Worm (Caenorhabditis elegans): ENCODE measurements around the gene pdf-1.

Gene pdf-1

DNA sequence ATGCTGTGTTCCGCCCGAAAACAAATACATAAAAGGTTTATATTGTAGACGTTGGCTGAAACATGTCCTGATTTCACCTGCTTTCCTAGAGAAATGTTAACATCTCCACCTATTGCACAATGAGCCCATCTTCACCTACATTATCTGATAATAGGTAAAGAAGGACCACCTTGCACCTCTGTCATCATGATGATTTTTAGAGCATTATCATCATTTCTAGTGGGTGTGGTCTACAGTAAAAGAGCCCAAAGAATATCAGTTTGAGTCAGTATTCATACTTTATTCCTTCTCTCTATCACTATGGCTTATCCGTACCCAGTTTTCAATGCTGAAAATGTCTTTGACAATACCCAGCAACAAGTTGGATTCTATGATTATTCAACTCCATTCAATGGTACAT, 28.1 kb downstream of the pdf-1 start, which contains the start of gene med-2:
TSS of gene med-2 (plus strand) at position 301 of the 400 bp plus-strand sequence.
- TF ChIP-seq ama-1 (optimal IDR thresholded peaks at IDR 0.05) (no peak), hmbx-1 (tag; optimal IDR thresholded peaks at IDR 0.05) (no peak)

ce11 chrIII:6881745-6882144, 30.5 kb downstream of the pdf-1 start:
- TF ChIP-seq B0310.2 (tag; optimal IDR thresholded peaks at IDR 0.05), result no peak
- no peak for TF ChIP-seq flt-1 (GFP tag; IDR thresholded peaks at IDR 0.05)
- TF ChIP-seq hnd-1 (tag; optimal IDR thresholded peaks at IDR 0.05), result no peak
- TF ChIP-seq ceh-36 (tag; optimal IDR thresholded peaks at IDR 0.05), result no peak
- TF ChIP-seq sea-1 (GFP tag; conservative IDR thresholded peaks at IDR 0.05), result no peak
- TF ChIP-seq aly-1 (tag; optimal IDR thresholded peaks at IDR 0.05), result no peak
- TF ChIP-seq F13C5.2 (tag; optimal IDR thresholded peaks at IDR 0.05), result no peak
- TF ChIP-seq ets-7 (tag; optimal IDR thresholded peaks at IDR 0.05), result no peak
- no peak for TF ChIP-seq scrt-1 (GFP tag; IDR thresholded peaks at IDR 0.05)
- TF ChIP-seq tra-4 (tag; optimal IDR thresholded peaks at IDR 0.05), result no peak
- TF ChIP-seq tbx-37 (GFP tag; conservative IDR thresholded peaks at IDR 0.05), result no peak
- TF ChIP-seq ama-1 (optimal IDR thresholded peaks at IDR 0.05), result no peak
- TF ChIP-seq pes-1 (GFP tag; IDR thresholded peaks at IDR 0.05), result no peak
- no peak for TF ChIP-seq hmbx-1 (tag; optimal IDR thresholded peaks at IDR 0.05)
- no peak for TF ChIP-seq ceh-13 (GFP tag; optimal IDR thresholded peaks at IDR 0.05)
- TF ChIP-seq hmg-4 (GFP tag; optimal IDR thresholded peaks at IDR 0.05), result no peak
- no peak for TF ChIP-seq tbx-11 (GFP tag; IDR thresholded peaks at IDR 0.05)

DNA sequence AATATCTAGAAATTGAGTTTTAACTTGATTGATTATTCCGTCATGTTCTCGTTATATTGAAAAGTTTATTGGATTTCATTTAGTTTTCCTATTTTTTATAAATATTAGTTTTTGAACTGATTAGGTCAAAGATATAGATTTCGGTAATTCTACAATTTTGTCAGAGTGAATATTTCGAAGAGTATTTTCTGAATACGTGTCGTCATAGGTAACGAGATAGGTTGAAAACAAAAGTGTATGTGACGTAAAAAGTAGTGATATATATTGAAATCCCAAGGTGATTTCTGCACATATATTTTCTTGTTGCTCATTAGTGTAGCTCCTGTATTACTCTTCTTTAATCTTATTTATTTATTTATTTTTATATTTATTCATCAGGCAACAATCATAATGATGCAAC, 31.5 kb downstream of the pdf-1 start, which contains the start of gene K04C2.7:
TSS of gene K04C2.7 (plus strand) at position 301 of the 400 bp plus-strand sequence.
- no peak for TF ChIP-seq tra-4 (tag; optimal IDR thresholded peaks at IDR 0.05)
- no peak for TF ChIP-seq ceh-13 (GFP tag; optimal IDR thresholded peaks at IDR 0.05)
- TF ChIP-seq ceh-36 (tag; optimal IDR thresholded peaks at IDR 0.05), result no peak
- no peak for TF ChIP-seq hmg-4 (GFP tag; optimal IDR thresholded peaks at IDR 0.05)
- no peak for TF ChIP-seq ama-1 (optimal IDR thresholded peaks at IDR 0.05)
- TF ChIP-seq B0310.2 (tag; optimal IDR thresholded peaks at IDR 0.05), result no peak
- no peak for TF ChIP-seq tbx-11 (GFP tag; IDR thresholded peaks at IDR 0.05)
- TF ChIP-seq scrt-1 (GFP tag; IDR thresholded peaks at IDR 0.05), result no peak
- no peak for TF ChIP-seq tbx-37 (GFP tag; conservative IDR thresholded peaks at IDR 0.05)
- no peak for TF ChIP-seq hmbx-1 (tag; optimal IDR thresholded peaks at IDR 0.05)
- no peak for TF ChIP-seq ets-7 (tag; optimal IDR thresholded peaks at IDR 0.05)
- no peak for TF ChIP-seq flt-1 (GFP tag; IDR thresholded peaks at IDR 0.05)
- TF ChIP-seq sea-1 (GFP tag; conservative IDR thresholded peaks at IDR 0.05), result no peak
- TF ChIP-seq hnd-1 (tag; optimal IDR thresholded peaks at IDR 0.05), result no peak
- no peak for TF ChIP-seq pes-1 (GFP tag; IDR thresholded peaks at IDR 0.05)
- TF ChIP-seq F13C5.2 (tag; optimal IDR thresholded peaks at IDR 0.05), result no peak

DNA sequence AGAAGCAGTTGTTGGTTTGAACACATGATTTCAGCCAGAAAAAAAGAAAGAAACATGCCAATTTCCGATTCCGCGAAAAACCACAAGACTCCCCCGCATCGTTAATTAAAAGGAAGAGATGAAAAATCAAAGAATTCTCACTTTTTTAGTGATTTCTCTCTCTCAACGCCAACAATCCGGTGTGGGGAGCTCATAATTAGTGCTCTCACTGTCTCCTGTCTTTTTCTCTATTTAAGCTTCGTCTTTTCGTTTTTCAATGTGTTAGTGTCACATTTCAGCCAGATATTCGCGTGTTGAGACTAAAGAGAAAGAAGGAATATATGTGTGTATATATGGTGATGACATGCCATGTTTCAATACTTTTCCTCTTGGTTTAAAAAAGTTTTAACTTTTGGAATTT, 38.6 kb downstream of the pdf-1 start:
- no peak for TF ChIP-seq flt-1 (GFP tag; IDR thresholded peaks at IDR 0.05)
- TF ChIP-seq tra-4 (tag; optimal IDR thresholded peaks at IDR 0.05), result no peak
- TF ChIP-seq ama-1 (optimal IDR thresholded peaks at IDR 0.05), result no peak
- no peak for TF ChIP-seq pes-1 (GFP tag; IDR thresholded peaks at IDR 0.05)
- no peak for TF ChIP-seq hmbx-1 (tag; optimal IDR thresholded peaks at IDR 0.05)
- no peak for TF ChIP-seq F13C5.2 (tag; optimal IDR thresholded peaks at IDR 0.05)
- TF ChIP-seq sea-1 (GFP tag; conservative IDR thresholded peaks at IDR 0.05), result no peak
- TF ChIP-seq ceh-13 (GFP tag; optimal IDR thresholded peaks at IDR 0.05), result no peak
- no peak for TF ChIP-seq tbx-11 (GFP tag; IDR thresholded peaks at IDR 0.05)
- TF ChIP-seq hnd-1 (tag; optimal IDR thresholded peaks at IDR 0.05), result no peak
- no peak for TF ChIP-seq ets-7 (tag; optimal IDR thresholded peaks at IDR 0.05)
- no peak for TF ChIP-seq tbx-37 (GFP tag; conservative IDR thresholded peaks at IDR 0.05)
- no peak for TF ChIP-seq scrt-1 (GFP tag; IDR thresholded peaks at IDR 0.05)
- no peak for TF ChIP-seq B0310.2 (tag; optimal IDR thresholded peaks at IDR 0.05)
- no peak for TF ChIP-seq aly-1 (tag; optimal IDR thresholded peaks at IDR 0.05)
- TF ChIP-seq ceh-36 (tag; optimal IDR thresholded peaks at IDR 0.05), result no peak
- TF ChIP-seq hmg-4 (GFP tag; optimal IDR thresholded peaks at IDR 0.05), result no peak

ce11 chrIII:6872534-6873150, 39.6 kb downstream of the pdf-1 start, which contains the start of gene K04C2.3:
Gene K04C2.3 (plus strand): TSS chrIII:6873089.
- TF ChIP-seq flt-1 (GFP tag; IDR thresholded peaks at IDR 0.05) (no peak), tbx-11 (GFP tag; IDR thresholded peaks at IDR 0.05) (no peak), ceh-13 (GFP tag; optimal IDR thresholded peaks at IDR 0.05) (no peak), ets-7 (tag; optimal IDR thresholded peaks at IDR 0.05) (no peak), hmbx-1 (tag; optimal IDR thresholded peaks at IDR 0.05) (no peak), aly-1 (tag; optimal IDR thresholded peaks at IDR 0.05) (no peak), ceh-36 (tag; optimal IDR thresholded peaks at IDR 0.05) (no peak), hmg-4 (GFP tag; optimal IDR thresholded peaks at IDR 0.05) (no peak), tbx-37 (GFP tag; conservative IDR thresholded peaks at IDR 0.05) (no peak), ama-1 (optimal IDR thresholded peaks at IDR 0.05) (no peak), scrt-1 (GFP tag; IDR thresholded peaks at IDR 0.05) (no peak), pes-1 (GFP tag; IDR thresholded peaks at IDR 0.05) (no peak), B0310.2 (tag; optimal IDR thresholded peaks at IDR 0.05) (no peak), F13C5.2 (tag; optimal IDR thresholded peaks at IDR 0.05) (no peak), hnd-1 (tag; optimal IDR thresholded peaks at IDR 0.05) (no peak), sea-1 (GFP tag; conservative IDR thresholded peaks at IDR 0.05) (no peak), tra-4 (tag; optimal IDR thresholded peaks at IDR 0.05) (no peak)

DNA sequence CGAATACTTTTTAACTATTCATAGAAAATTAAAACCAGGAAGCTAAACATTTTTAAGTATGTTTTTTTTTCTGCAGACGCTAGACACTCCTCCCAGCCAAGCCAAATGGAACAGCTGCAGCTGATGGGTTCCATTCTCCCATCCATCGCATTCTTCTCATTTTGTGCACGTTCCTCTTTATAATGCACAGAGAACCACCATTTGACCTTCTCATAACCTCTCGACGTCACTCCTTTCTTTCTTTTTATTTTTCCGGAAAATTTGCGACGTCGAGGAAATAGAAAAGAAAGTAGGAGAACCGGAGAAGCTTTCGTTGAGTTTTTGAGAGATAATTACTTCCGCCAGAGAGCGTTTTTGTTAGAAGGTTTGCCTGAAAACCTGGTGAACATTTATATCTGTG, 40.6 kb downstream of the pdf-1 start:
- TF ChIP-seq hnd-1 (tag; optimal IDR thresholded peaks at IDR 0.05), result no peak
- TF ChIP-seq ceh-13 (GFP tag; optimal IDR thresholded peaks at IDR 0.05), result no peak
- no peak for TF ChIP-seq ceh-36 (tag; optimal IDR thresholded peaks at IDR 0.05)
- no peak for TF ChIP-seq flt-1 (GFP tag; IDR thresholded peaks at IDR 0.05)
- no peak for TF ChIP-seq ama-1 (optimal IDR thresholded peaks at IDR 0.05)
- no peak for TF ChIP-seq sea-1 (GFP tag; conservative IDR thresholded peaks at IDR 0.05)
- no peak for TF ChIP-seq ets-7 (tag; optimal IDR thresholded peaks at IDR 0.05)
- TF ChIP-seq F13C5.2 (tag; optimal IDR thresholded peaks at IDR 0.05), result no peak
- no peak for TF ChIP-seq hmg-4 (GFP tag; optimal IDR thresholded peaks at IDR 0.05)
- no peak for TF ChIP-seq tbx-37 (GFP tag; conservative IDR thresholded peaks at IDR 0.05)
- TF ChIP-seq scrt-1 (GFP tag; IDR thresholded peaks at IDR 0.05), result no peak
- TF ChIP-seq tbx-11 (GFP tag; IDR thresholded peaks at IDR 0.05), result no peak

DNA sequence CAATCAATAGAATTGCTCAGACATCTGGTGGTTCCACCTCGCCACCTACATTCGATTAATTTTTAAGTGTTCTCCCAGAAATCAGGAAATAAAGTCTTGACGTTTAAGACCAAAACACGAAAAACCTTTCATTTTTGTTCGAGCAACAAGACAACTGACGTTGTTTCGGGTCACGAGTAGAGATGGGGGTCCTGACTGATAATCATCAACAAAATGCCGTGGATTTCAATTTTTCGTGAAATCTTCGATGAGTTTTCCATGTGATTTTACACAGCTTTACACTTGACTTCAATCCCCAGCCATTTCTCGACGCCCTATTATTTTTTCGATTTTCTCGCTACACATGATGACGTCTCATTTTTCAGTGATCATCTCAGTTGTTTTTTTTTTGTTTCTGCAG, 41.2 kb downstream of the pdf-1 start:
- TF ChIP-seq tra-4 (tag; optimal IDR thresholded peaks at IDR 0.05) (no peak), ceh-13 (GFP tag; optimal IDR thresholded peaks at IDR 0.05) (no peak), ama-1 (optimal IDR thresholded peaks at IDR 0.05) (no peak), ceh-36 (tag; optimal IDR thresholded peaks at IDR 0.05) (no peak), tbx-11 (GFP tag; IDR thresholded peaks at IDR 0.05) (no peak), B0310.2 (tag; optimal IDR thresholded peaks at IDR 0.05) (no peak), ets-7 (tag; optimal IDR thresholded peaks at IDR 0.05) (no peak), F13C5.2 (tag; optimal IDR thresholded peaks at IDR 0.05) (no peak), pes-1 (GFP tag; IDR thresholded peaks at IDR 0.05) (no peak), aly-1 (tag; optimal IDR thresholded peaks at IDR 0.05) (no peak), hmbx-1 (tag; optimal IDR thresholded peaks at IDR 0.05) (no peak), hnd-1 (tag; optimal IDR thresholded peaks at IDR 0.05) (no peak), flt-1 (GFP tag; IDR thresholded peaks at IDR 0.05) (no peak), sea-1 (GFP tag; conservative IDR thresholded peaks at IDR 0.05) (no peak), tbx-37 (GFP tag; conservative IDR thresholded peaks at IDR 0.05) (no peak), scrt-1 (GFP tag; IDR thresholded peaks at IDR 0.05) (no peak), hmg-4 (GFP tag; optimal IDR thresholded peaks at IDR 0.05) (no peak)
